Fruit fly (Drosophila melanogaster) whole organism, embryonic: Measurements from ENCODE around the gene sa.

Source experiments
- Adf1 ChIP-seq: fragments of 200-800 bp; sonication (Bioruptor generic); IDR thresholded peaks from 2 replicates; pipeline ENCODE4 v1.3.6; 2022; ENCODE audit warnings: missing biosample characterization, missing genetic modification characterization
- CG10274 ChIP-seq: fragments of 200-800 bp; sonication (Bioruptor generic); optimal IDR thresholded peaks from 3 replicates; lab custom pipeline; 2017; ENCODE audit warnings: missing biosample characterization, mild to moderate bottlenecking, missing genetic modification characterization
- CG10654 ChIP-seq: fragments of 200-800 bp; sonication (Bioruptor generic); optimal IDR thresholded peaks from 2 replicates; lab custom pipeline; 2016; ENCODE audit warnings: missing biosample characterization, missing genetic modification characterization
- CG10959 ChIP-seq: fragments of 200-800 bp; sonication (Bioruptor generic); IDR thresholded peaks from 2 replicates; pipeline ENCODE4 v1.3.6; 2022; ENCODE audit warnings: missing biosample characterization, missing genetic modification characterization
- CG12219 ChIP-seq: fragments of 200-800 bp; sonication (Bioruptor generic); optimal IDR thresholded peaks from 3 replicates; lab custom pipeline; 2018; ENCODE audit warnings: missing biosample characterization, mild to moderate bottlenecking, missing genetic modification characterization
- CG12391 ChIP-seq: fragments of 200-800 bp; sonication (Bioruptor generic); optimal IDR thresholded peaks from 3 replicates; lab custom pipeline; 2018; ENCODE audit warnings: missing biosample characterization, mild to moderate bottlenecking, missing genetic modification characterization, moderate library complexity
- CG12769 ChIP-seq: fragments of 200-800 bp; sonication (Bioruptor generic); optimal IDR thresholded peaks from 2 replicates; lab custom pipeline; 2019; ENCODE audit warnings: missing biosample characterization, mild to moderate bottlenecking, missing genetic modification characterization, moderate library complexity
- CG15073 ChIP-seq: fragments of 200-800 bp; sonication (Bioruptor generic); optimal IDR thresholded peaks from 2 replicates; lab custom pipeline; 2016; ENCODE audit warnings: missing biosample characterization, missing genetic modification characterization
- CG15514 ChIP-seq: fragments of 200-800 bp; sonication (Bioruptor generic); optimal IDR thresholded peaks from 3 replicates; lab custom pipeline; 2017; ENCODE audit warnings: missing biosample characterization, missing genetic modification characterization, mild to moderate bottlenecking, moderate library complexity, missing genetic modification reagents
- CG18262 ChIP-seq: fragments of 200-800 bp; optimal IDR thresholded peaks from 3 replicates; lab custom pipeline; 2019; ENCODE audit warnings: missing biosample characterization, mild to moderate bottlenecking, missing genetic modification characterization, moderate library complexity
- CG18476 ChIP-seq: fragments of 200-800 bp; sonication (Bioruptor generic); optimal IDR thresholded peaks from 2 replicates; lab custom pipeline; 2016; ENCODE audit warnings: missing biosample characterization, mild to moderate bottlenecking, missing genetic modification characterization
- CG30020 ChIP-seq: fragments of 200-800 bp; optimal IDR thresholded peaks from 2 replicates; lab custom pipeline; 2019; ENCODE audit warnings: missing biosample characterization, mild to moderate bottlenecking, missing genetic modification characterization, moderate library complexity
- CG31224 ChIP-seq: fragments of 200-800 bp; sonication (Bioruptor generic); IDR thresholded peaks from 2 replicates; pipeline ENCODE4 v1.3.6; 2022; ENCODE audit warnings: missing biosample characterization, missing genetic modification characterization
- CG31365 ChIP-seq: fragments of 200-800 bp; sonication (Bioruptor generic); optimal IDR thresholded peaks from 2 replicates; lab custom pipeline; 2018; ENCODE audit warnings: missing biosample characterization, mild to moderate bottlenecking, missing genetic modification characterization
- CG3847 ChIP-seq: fragments of 200-800 bp; sonication (Bioruptor generic); IDR thresholded peaks from 2 replicates; pipeline ENCODE4 v1.3.6; 2022; ENCODE audit warnings: missing biosample characterization, missing genetic modification characterization
- CG4730 ChIP-seq: fragments of 200-800 bp; sonication (Bioruptor generic); IDR thresholded peaks from 2 replicates; pipeline ENCODE4 v1.3.6; 2022; ENCODE audit warnings: missing biosample characterization, missing genetic modification characterization
- CG6254 ChIP-seq: fragments of 200-800 bp; sonication (Bioruptor generic); optimal IDR thresholded peaks from 3 replicates; lab custom pipeline; 2017; ENCODE audit warnings: mild to moderate bottlenecking, missing biosample characterization, missing genetic modification reagents, missing genetic modification characterization
- CG6272 ChIP-seq: fragments of 200-800 bp; sonication (Bioruptor generic); IDR thresholded peaks from 2 replicates; pipeline ENCODE4 v1.3.6; 2022; ENCODE audit warnings: missing biosample characterization, missing genetic modification characterization
- CG7556 ChIP-seq: fragments of 200-800 bp; sonication (Bioruptor generic); optimal IDR thresholded peaks from 2 replicates; lab custom pipeline; 2017; ENCODE audit warnings: missing biosample characterization, mild to moderate bottlenecking, missing genetic modification characterization
- CG7839 ChIP-seq: fragments of 200-800 bp; sonication (Bioruptor generic); optimal IDR thresholded peaks from 3 replicates; lab custom pipeline; 2018; ENCODE audit warnings: missing biosample characterization, mild to moderate bottlenecking, missing genetic modification characterization, moderate library complexity
- CG8478 ChIP-seq: fragments of >200 bp; optimal IDR thresholded peaks from 2 replicates; lab custom pipeline; 2018
- Camta ChIP-seq: fragments of 200-800 bp; sonication (Bioruptor generic); optimal IDR thresholded peaks from 2 replicates; lab custom pipeline; 2016; ENCODE audit warnings: missing biosample characterization, missing genetic modification characterization
- D ChIP-seq, 2 experiments: fragments of 200-800 bp in 1 of 2; fragments of >200 bp in 1 of 2; sonication (Bioruptor generic) in 1 of 2; optimal IDR thresholded peaks; 2 replicates in 1 of 2; 3 replicates in 1 of 2; lab custom pipeline; 2017; ENCODE audit warnings: mild to moderate bottlenecking in 1 of 2, missing biosample characterization in 1 of 2, missing genetic modification characterization in 1 of 2, missing genetic modification reagents in 1 of 2
- Dp ChIP-seq: fragments of 200-800 bp; sonication (Bioruptor generic); optimal IDR thresholded peaks from 2 replicates; lab custom pipeline; 2018; ENCODE audit warnings: missing biosample characterization, mild to moderate bottlenecking, missing genetic modification characterization, moderate library complexity
- Gsc ChIP-seq: fragments of 200-800 bp; sonication (Bioruptor generic); IDR thresholded peaks from 2 replicates; pipeline ENCODE4 v1.3.6; 2022; ENCODE audit warnings: missing biosample characterization, missing genetic modification characterization
- Kr ChIP-seq: fragments of 200-800 bp; sonication (Bioruptor generic); optimal IDR thresholded peaks from 2 replicates; lab custom pipeline; 2017; ENCODE audit warnings: missing biosample characterization, mild to moderate bottlenecking, missing genetic modification characterization
- Max ChIP-seq: fragments of 200-800 bp; sonication (Bioruptor generic); optimal IDR thresholded peaks from 2 replicates; lab custom pipeline; 2016; ENCODE audit warnings: missing biosample characterization, mild to moderate bottlenecking, missing genetic modification characterization
- Mes4 ChIP-seq: fragments of 200-800 bp; sonication (Bioruptor generic); optimal IDR thresholded peaks from 2 replicates; lab custom pipeline; 2016; ENCODE audit warnings: missing biosample characterization, missing genetic modification characterization
- Sox100B ChIP-seq: fragments of 200-800 bp; sonication (Bioruptor generic); optimal IDR thresholded peaks from 3 replicates; lab custom pipeline; 2018; ENCODE audit warnings: missing biosample characterization, mild to moderate bottlenecking, missing genetic modification characterization
- Ssrp ChIP-seq: fragments of 200-800 bp; sonication (Bioruptor generic); optimal IDR thresholded peaks from 2 replicates; lab custom pipeline; 2018; ENCODE audit warnings: missing biosample characterization, mild to moderate bottlenecking, missing genetic modification characterization, moderate library complexity
- al ChIP-seq: fragments of 200-800 bp; sonication (Bioruptor generic); IDR thresholded peaks from 2 replicates; pipeline ENCODE4 v1.3.6; 2022; ENCODE audit warnings: missing biosample characterization, missing genetic modification characterization
- ase ChIP-seq: fragments of 200-800 bp; sonication (Bioruptor generic); IDR thresholded peaks from 3 replicates; pipeline ENCODE4 v1.3.6; 2022; ENCODE audit warnings: missing biosample characterization, missing genetic modification characterization
- bigmax ChIP-seq: fragments of 200-800 bp; sonication (Bioruptor generic); optimal IDR thresholded peaks from 2 replicates; lab custom pipeline; 2018; ENCODE audit warnings: missing biosample characterization, mild to moderate bottlenecking, missing genetic modification characterization
- chinmo ChIP-seq: fragments of 200-800 bp; sonication (Bioruptor generic); IDR thresholded peaks from 4 replicates; pipeline ENCODE4 v1.3.6; 2022; ENCODE audit warnings: missing biosample characterization, missing genetic modification characterization; ENCODE audit not compliant: partially characterized antibody
- crp ChIP-seq, 2 experiments: fragments of 200-800 bp; sonication (Bioruptor generic); optimal IDR thresholded peaks; 2 replicates in 1 of 2; 3 replicates in 1 of 2; lab custom pipeline; 2017; ENCODE audit warnings: missing biosample characterization in 2 of 2, missing genetic modification characterization in 2 of 2, mild to moderate bottlenecking in 1 of 2, moderate library complexity in 1 of 2
- danr ChIP-seq: fragments of 200-800 bp; sonication (Bioruptor generic); IDR thresholded peaks from 2 replicates; pipeline ENCODE4 v1.3.6; 2022; ENCODE audit warnings: missing biosample characterization, missing genetic modification characterization
- dimm ChIP-seq: fragments of 200-800 bp; sonication (Bioruptor generic); IDR thresholded peaks from 2 replicates; pipeline ENCODE4 v1.3.6; 2022; ENCODE audit warnings: missing biosample characterization, missing genetic modification characterization
- dysf ChIP-seq: fragments of 200-800 bp; sonication (Bioruptor generic); IDR thresholded peaks from 3 replicates; pipeline ENCODE4 v1.3.6; 2022; ENCODE audit warnings: missing biosample characterization, missing genetic modification characterization
- en ChIP-seq: fragments of 200-800 bp; sonication (Bioruptor generic); optimal IDR thresholded peaks from 2 replicates; lab custom pipeline; 2016; ENCODE audit warnings: missing biosample characterization, missing genetic modification characterization
- fu2 ChIP-seq: fragments of 200-800 bp; sonication (Bioruptor generic); optimal IDR thresholded peaks from 2 replicates; lab custom pipeline; 2016; ENCODE audit warnings: missing biosample characterization, missing genetic modification characterization
- gsb ChIP-seq: fragments of 200-800 bp; sonication (Bioruptor generic); IDR thresholded peaks from 2 replicates; pipeline ENCODE4 v1.3.6; 2022; ENCODE audit warnings: missing biosample characterization, missing genetic modification characterization
- jing ChIP-seq: fragments of 200-800 bp; sonication (Bioruptor generic); optimal IDR thresholded peaks from 2 replicates; lab custom pipeline; 2018; ENCODE audit warnings: missing biosample characterization, mild to moderate bottlenecking, missing genetic modification characterization
- kni ChIP-seq: fragments of 200-800 bp; sonication (Bioruptor generic); optimal IDR thresholded peaks from 3 replicates; lab custom pipeline; 2017; ENCODE audit warnings: mild to moderate bottlenecking, missing biosample characterization, missing genetic modification reagents, missing genetic modification characterization
- lbe ChIP-seq: fragments of 200-800 bp; sonication (Bioruptor generic); optimal IDR thresholded peaks from 2 replicates; lab custom pipeline; 2016; ENCODE audit warnings: missing biosample characterization, mild to moderate bottlenecking, missing genetic modification characterization
- luna ChIP-seq: fragments of 200-800 bp; sonication (Bioruptor generic); optimal IDR thresholded peaks from 2 replicates; lab custom pipeline; 2016; ENCODE audit warnings: missing biosample characterization, missing genetic modification characterization
- p53 ChIP-seq: fragments of 200-800 bp; sonication (Bioruptor generic); optimal IDR thresholded peaks from 2 replicates; lab custom pipeline; 2016; ENCODE audit warnings: missing biosample characterization, missing genetic modification characterization
- seq ChIP-seq: fragments of 200-800 bp; sonication (Bioruptor generic); IDR thresholded peaks from 2 replicates; pipeline ENCODE4 v1.3.6; 2022; ENCODE audit warnings: missing biosample characterization, missing genetic modification characterization
- slbo ChIP-seq: fragments of 200-800 bp; sonication (Bioruptor generic); IDR thresholded peaks from 2 replicates; pipeline ENCODE4 v1.3.6; 2022; ENCODE audit warnings: missing biosample characterization, missing genetic modification characterization
- slou ChIP-seq: fragments of 200-800 bp; sonication (Bioruptor generic); optimal IDR thresholded peaks from 3 replicates; lab custom pipeline; 2016; ENCODE audit warnings: missing biosample characterization, missing genetic modification characterization
- tup ChIP-seq: fragments of 200-800 bp; sonication (Bioruptor generic); optimal IDR thresholded peaks from 2 replicates; lab custom pipeline; 2016; ENCODE audit warnings: missing biosample characterization, mild to moderate bottlenecking, missing genetic modification characterization, moderate library complexity
- unpg ChIP-seq: fragments of 200-800 bp; sonication (Bioruptor generic); optimal IDR thresholded peaks from 3 replicates; lab custom pipeline; 2018; ENCODE audit warnings: missing biosample characterization, mild to moderate bottlenecking, missing genetic modification characterization, moderate library complexity

The sa gene

DNA sequence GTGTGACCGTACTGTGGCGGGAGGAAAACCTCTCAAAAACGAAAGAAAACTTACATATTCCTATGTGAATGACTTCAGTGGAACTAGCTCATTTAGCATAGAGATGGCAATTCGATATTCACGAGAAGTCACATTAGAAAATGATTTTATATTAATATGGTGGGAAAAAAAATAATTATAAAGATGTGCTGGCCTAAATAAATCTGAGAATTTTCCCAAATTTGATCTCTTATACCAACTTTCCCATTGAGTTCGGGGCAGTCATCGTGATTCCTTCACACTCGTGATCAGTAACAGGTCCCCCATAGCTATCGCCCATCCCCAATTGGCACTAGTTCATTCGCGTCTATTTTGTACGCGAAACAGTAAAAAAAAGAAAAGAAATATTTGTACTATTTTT is 26.6 kb upstream of the sa start, which contains the start of the genes barc and Aef1 (continued):
- peak; percentile 33 for TF ChIP-seq Dp (GFP tag; lab: Kevin White, UChicago)
- peak; percentile 78 for TF ChIP-seq CG10959 (GFP tag; lab: Robert Waterston, UW)
- TF ChIP-seq CG10654 (GFP tag; lab: Kevin White, UChicago), result peak; percentile 88
- TF ChIP-seq ase (GFP tag; lab: Robert Waterston, UW), result peak; percentile 58; the same call in 2 of the 3 replicates
- TF ChIP-seq slou (GFP tag; lab: Kevin White, UChicago), result peak; percentile 86
- TF ChIP-seq kni, result no peak
- TF ChIP-seq dysf (GFP tag; lab: Robert Waterston, UW), result peak; percentile 92
- TF ChIP-seq CG18262, result peak; percentile 81
- TF ChIP-seq p53, result peak; percentile 78
- peak; percentile 55 for TF ChIP-seq luna (GFP tag; lab: Kevin White, UChicago)
- peak; percentile 40 for TF ChIP-seq jing
- no peak for TF ChIP-seq D (optimal IDR thresholded peaks at IDR 0.05; lab: Kevin White, UChicago)
- peak; percentile 65 for TF ChIP-seq D (GFP tag; optimal IDR thresholded peaks at IDR 0.05; lab: Kevin White, UChicago)
- TF ChIP-seq seq (GFP tag; lab: Robert Waterston, UW), result peak; percentile 49
- TF ChIP-seq Max (GFP tag; lab: Kevin White, UChicago), result peak; percentile 88
- 0 out of 2 replicates have a peak, but pooled peaks have one; percentile 26 for TF ChIP-seq gsb (GFP tag; lab: Robert Waterston, UW)
- TF ChIP-seq lbe (GFP tag; lab: Kevin White, UChicago), result no peak
- TF ChIP-seq CG12391 (tag; lab: Kevin White, UChicago), result peak; percentile 90
- no peak for TF ChIP-seq Sox100B (GFP tag; lab: Kevin White, UChicago)
- no peak for TF ChIP-seq CG12219
- TF ChIP-seq Gsc (GFP tag; lab: Robert Waterston, UW), result no peak
- TF ChIP-seq en (GFP tag; lab: Kevin White, UChicago), result peak; percentile 42
- peak; percentile 82 for TF ChIP-seq CG18476 (GFP tag; lab: Kevin White, UChicago)
- TF ChIP-seq CG31365 (tag; lab: Kevin White, UChicago), result peak; percentile 2
- no peak for TF ChIP-seq dimm (GFP tag; lab: Robert Waterston, UW)
- peak; percentile 43 for TF ChIP-seq CG10274 (GFP tag; lab: Kevin White, UChicago)
- peak; percentile 82 for TF ChIP-seq Camta (GFP tag; lab: Kevin White, UChicago)
- TF ChIP-seq slbo (GFP tag; lab: Robert Waterston, UW), result peak; percentile 95
- TF ChIP-seq CG15073 (GFP tag; lab: Kevin White, UChicago), result peak; percentile 59
- TF ChIP-seq CG3847, result peak; percentile 94
- peak; percentile 88 for TF ChIP-seq CG7839
- peak; percentile 80 for TF ChIP-seq CG31224 (GFP tag; lab: Robert Waterston, UW)
- peak; percentile 60 for TF ChIP-seq CG6254
- peak; percentile 85 for TF ChIP-seq unpg (GFP tag; lab: Kevin White, UChicago)
- peak; percentile 89 for TF ChIP-seq Ssrp (tag; lab: Kevin White, UChicago)
- TF ChIP-seq Adf1 (GFP tag; lab: Robert Waterston, UW), result peak; percentile 45
- TF ChIP-seq CG8478 (lab: Kevin White, UChicago), result no peak
- TF ChIP-seq CG4730, result peak; percentile 76
- peak; percentile 82; the same call in 1 of the 2 replicates for TF ChIP-seq danr
- no peak for TF ChIP-seq bigmax (GFP tag; lab: Kevin White, UChicago)
- peak; percentile 62 for TF ChIP-seq tup (GFP tag; lab: Kevin White, UChicago)
- peak; percentile 73 for TF ChIP-seq CG7556 (GFP tag; lab: Kevin White, UChicago)
- peak; percentile 81 for TF ChIP-seq fu2
- no peak for TF ChIP-seq chinmo (GFP tag; lab: Robert Waterston, UW)
- TF ChIP-seq Kr, result no peak
- peak; percentile 79 for TF ChIP-seq CG30020 (tag; lab: Kevin White, UChicago)
- peak; percentile 93 for TF ChIP-seq CG6272 (GFP tag; lab: Robert Waterston, UW)
- peak; percentile 99 for TF ChIP-seq CG15514 (GFP tag; lab: Kevin White, UChicago)
- peak; percentile 68 for TF ChIP-seq CG12769 (tag; lab: Kevin White, UChicago)
- peak in 1 of 2 experiments; percentile 39 for TF ChIP-seq crp (GFP tag; optimal IDR thresholded peaks at IDR 0.05; lab: Kevin White, UChicago)
- TF ChIP-seq al (GFP tag; lab: Robert Waterston, UW), result peak; percentile 93
- peak; percentile 49 for TF ChIP-seq Mes4 (GFP tag; lab: Kevin White, UChicago)
